Worm (Caenorhabditis elegans) whole organism, L4 larva: ENCODE results near the gene cyp-13B1.
"Not testable (repeated sequence)": the region's sequence is repeated elsewhere in the genome, so short reads cannot be mapped to it uniquely, and the experiment has no call there.

ENCODE experiments used
- F44E2.7 ChIP-seq: fragments of 200-800 bp; sonication (Bioruptor generic); IDR thresholded peaks from 2 replicates; pipeline ENCODE4 v2.1.2; 2022; ENCODE audit warnings: missing genetic modification characterization, missing compliant biosample characterization
- R02D3.7 ChIP-seq: fragments of 150-350 bp; sonication (generic microtip); optimal IDR thresholded peaks from 3 replicates; lab custom pipeline; 2014; ENCODE audit warnings: missing biosample characterization, missing genetic modification characterization
- ama-1 ChIP-seq: fragments of 150-350 bp; optimal IDR thresholded peaks from 2 replicates; lab custom pipeline; 2014; ENCODE audit warnings: inconsistent platforms, mixed read lengths
- fkh-10 ChIP-seq: fragments of 150-350 bp; optimal IDR thresholded peaks from 2 replicates; lab custom pipeline; 2014; ENCODE audit warnings: missing biosample characterization, missing genetic modification reagents, missing genetic modification characterization
- lin-15B ChIP-seq: fragments of 150-350 bp; sonication (generic microtip); optimal IDR thresholded peaks from 3 replicates; lab custom pipeline; 2014; ENCODE audit warnings: missing biosample characterization, missing genetic modification characterization
- mep-1 ChIP-seq: fragments of 150-350 bp; sonication (generic microtip); optimal IDR thresholded peaks from 3 replicates; lab custom pipeline; 2014; ENCODE audit warnings: missing biosample characterization, missing genetic modification characterization
- nhr-102 ChIP-seq: sonication (generic microtip); optimal IDR thresholded peaks from 2 replicates; lab custom pipeline; 2016; ENCODE audit warnings: mild to moderate bottlenecking, missing genetic modification characterization, moderate library complexity, missing compliant biosample characterization
- nhr-77 ChIP-seq: fragments of 150-350 bp; optimal IDR thresholded peaks from 2 replicates; lab custom pipeline; 2014; ENCODE audit warnings: missing biosample characterization, missing genetic modification characterization
- skn-1 ChIP-seq: fragments of 150-350 bp; optimal IDR thresholded peaks from 2 replicates; lab custom pipeline; 2014; ENCODE audit warnings: missing biosample characterization, missing genetic modification characterization
- unc-39 ChIP-seq: sonication (generic microtip); optimal IDR thresholded peaks from 2 replicates; lab custom pipeline; 2017; ENCODE audit warnings: missing biosample characterization, missing genetic modification characterization

DNA sequence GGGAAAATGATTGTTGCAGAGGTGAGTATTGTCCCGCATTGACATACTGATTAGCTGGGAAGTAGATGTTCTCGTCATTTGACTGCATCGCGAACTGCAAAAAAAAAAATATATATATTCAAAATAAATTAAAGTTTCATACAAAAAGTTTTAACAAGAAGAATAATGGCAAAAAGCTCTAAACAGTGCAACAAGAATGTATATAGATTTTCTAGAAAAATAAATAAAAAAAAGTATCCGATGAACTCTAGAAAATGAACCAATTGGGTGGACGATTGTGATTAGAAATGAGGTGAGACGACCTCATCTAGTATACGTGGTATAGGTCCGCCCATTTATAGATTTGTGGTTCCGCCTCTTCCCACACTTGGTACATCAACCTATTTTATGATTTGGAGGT lies 19.3 kb upstream of the cyp-13B1 start, which contains the start of gene fkh-4:
- TF ChIP-seq ama-1; nhr-102; fkh-10; lin-15B; skn-1 (tag; lab: Kevin White, UChicago); F44E2.7; unc-39 (tag; lab: Kevin White, UChicago); mep-1 (tag; lab: Kevin White, UChicago); R02D3.7 (tag; lab: Kevin White, UChicago); nhr-77 (tag; lab: Kevin White, UChicago): not testable (repeated sequence)
